Fruit fly (Drosophila melanogaster) whole organism, pupa: Measurements from ENCODE around the gene Ctr1B.

Experiments
- CG10348 ChIP-seq: fragments of 200-800 bp; sonication (Bioruptor generic); IDR thresholded peaks from 2 replicates; pipeline ENCODE4 v1.3.6; 2022; ENCODE audit warnings: missing biosample characterization, missing genetic modification characterization
- CG12605 ChIP-seq: fragments of 200-800 bp; sonication (Bioruptor generic); IDR thresholded peaks from 2 replicates; pipeline ENCODE4 v1.3.6; 2022; ENCODE audit warnings: missing biosample characterization, missing genetic modification characterization
- CG13204 ChIP-seq: fragments of 200-800 bp; sonication (Bioruptor generic); optimal IDR thresholded peaks from 2 replicates; lab custom pipeline; 2018; ENCODE audit warnings: missing biosample characterization, mild to moderate bottlenecking, missing genetic modification characterization, moderate library complexity
- CG14655 ChIP-seq: fragments of 200-800 bp; sonication (Bioruptor generic); optimal IDR thresholded peaks from 3 replicates; lab custom pipeline; 2017; ENCODE audit warnings: mild to moderate bottlenecking, missing biosample characterization, missing genetic modification reagents, missing genetic modification characterization
- CG15710 ChIP-seq: fragments of 200-800 bp; sonication (Bioruptor generic); optimal IDR thresholded peaks from 2 replicates; lab custom pipeline; 2018; ENCODE audit warnings: missing biosample characterization, mild to moderate bottlenecking, missing genetic modification characterization, moderate library complexity
- CG17806 ChIP-seq: fragments of 200-800 bp; sonication (Bioruptor generic); optimal IDR thresholded peaks from 2 replicates; lab custom pipeline; 2018; ENCODE audit warnings: missing biosample characterization, mild to moderate bottlenecking, missing genetic modification characterization, moderate library complexity
- CG32121 ChIP-seq: fragments of 200-800 bp; sonication (Bioruptor generic); IDR thresholded peaks from 2 replicates; pipeline ENCODE4 v1.3.6; 2022; ENCODE audit warnings: missing biosample characterization, missing genetic modification characterization
- CG34367 ChIP-seq: fragments of 200-800 bp; sonication (Bioruptor generic); optimal IDR thresholded peaks from 2 replicates; lab custom pipeline; 2018; ENCODE audit warnings: missing biosample characterization, mild to moderate bottlenecking, missing genetic modification characterization
- CG4496 ChIP-seq: fragments of 200-800 bp; sonication (Bioruptor generic); IDR thresholded peaks from 3 replicates; pipeline ENCODE4 v1.3.6; 2022; ENCODE audit warnings: missing biosample characterization, missing genetic modification characterization
- CG8159 ChIP-seq: fragments of 200-800 bp; sonication (Bioruptor generic); optimal IDR thresholded peaks from 3 replicates; lab custom pipeline; 2018; ENCODE audit warnings: missing biosample characterization, mild to moderate bottlenecking, missing genetic modification characterization, moderate library complexity
- CG8301 ChIP-seq: fragments of 200-800 bp; sonication (Bioruptor generic); optimal IDR thresholded peaks from 2 replicates; lab custom pipeline; 2018; ENCODE audit warnings: missing biosample characterization, mild to moderate bottlenecking, missing genetic modification characterization
- CG9948 ChIP-seq: fragments of 200-800 bp; sonication (Bioruptor generic); optimal IDR thresholded peaks from 2 replicates; lab custom pipeline; 2018; ENCODE audit warnings: missing biosample characterization, mild to moderate bottlenecking, missing genetic modification characterization, moderate library complexity
- D1 ChIP-seq: fragments of 200-800 bp; sonication (Bioruptor generic); optimal IDR thresholded peaks from 2 replicates; lab custom pipeline; 2018; ENCODE audit warnings: missing biosample characterization, mild to moderate bottlenecking, missing genetic modification characterization, moderate library complexity
- EcR ChIP-seq: fragments of 200-800 bp; sonication (Bioruptor generic); optimal IDR thresholded peaks from 3 replicates; lab custom pipeline; 2019; ENCODE audit warnings: missing biosample characterization, missing genetic modification characterization, mild to moderate bottlenecking, moderate library complexity, missing genetic modification reagents
- Ets98B ChIP-seq: fragments of 200-800 bp; sonication (Bioruptor generic); IDR thresholded peaks from 2 replicates; pipeline ENCODE4 v1.3.6; 2022; ENCODE audit warnings: missing biosample characterization, missing genetic modification characterization
- Pif1A ChIP-seq: fragments of 200-800 bp; sonication (Bioruptor generic); optimal IDR thresholded peaks from 3 replicates; lab custom pipeline; 2016; ENCODE audit warnings: missing biosample characterization, missing genetic modification characterization
- Pif1B ChIP-seq: fragments of 200-800 bp; sonication (Bioruptor generic); optimal IDR thresholded peaks from 3 replicates; lab custom pipeline; 2016; ENCODE audit warnings: missing biosample characterization, missing genetic modification characterization
- Snoo ChIP-seq: fragments of 200-800 bp; sonication (Bioruptor generic); optimal IDR thresholded peaks from 3 replicates; lab custom pipeline; 2017; ENCODE audit warnings: missing biosample characterization, mild to moderate bottlenecking, missing genetic modification characterization, inconsistent platforms
- fd96Ca ChIP-seq: fragments of 200-800 bp; sonication (Bioruptor generic); IDR thresholded peaks from 3 replicates; pipeline ENCODE4 v1.3.6; 2022; ENCODE audit warnings: missing biosample characterization, missing genetic modification characterization
- gl ChIP-seq: fragments of 200-800 bp; sonication (Bioruptor generic); optimal IDR thresholded peaks from 2 replicates; lab custom pipeline; 2018; ENCODE audit warnings: missing biosample characterization, mild to moderate bottlenecking, missing genetic modification characterization
- rn ChIP-seq: fragments of 200-800 bp; sonication (Bioruptor generic); IDR thresholded peaks from 2 replicates; pipeline ENCODE4 v1.3.6; 2022; ENCODE audit warnings: missing biosample characterization, missing genetic modification characterization

The Ctr1B gene

DNA sequence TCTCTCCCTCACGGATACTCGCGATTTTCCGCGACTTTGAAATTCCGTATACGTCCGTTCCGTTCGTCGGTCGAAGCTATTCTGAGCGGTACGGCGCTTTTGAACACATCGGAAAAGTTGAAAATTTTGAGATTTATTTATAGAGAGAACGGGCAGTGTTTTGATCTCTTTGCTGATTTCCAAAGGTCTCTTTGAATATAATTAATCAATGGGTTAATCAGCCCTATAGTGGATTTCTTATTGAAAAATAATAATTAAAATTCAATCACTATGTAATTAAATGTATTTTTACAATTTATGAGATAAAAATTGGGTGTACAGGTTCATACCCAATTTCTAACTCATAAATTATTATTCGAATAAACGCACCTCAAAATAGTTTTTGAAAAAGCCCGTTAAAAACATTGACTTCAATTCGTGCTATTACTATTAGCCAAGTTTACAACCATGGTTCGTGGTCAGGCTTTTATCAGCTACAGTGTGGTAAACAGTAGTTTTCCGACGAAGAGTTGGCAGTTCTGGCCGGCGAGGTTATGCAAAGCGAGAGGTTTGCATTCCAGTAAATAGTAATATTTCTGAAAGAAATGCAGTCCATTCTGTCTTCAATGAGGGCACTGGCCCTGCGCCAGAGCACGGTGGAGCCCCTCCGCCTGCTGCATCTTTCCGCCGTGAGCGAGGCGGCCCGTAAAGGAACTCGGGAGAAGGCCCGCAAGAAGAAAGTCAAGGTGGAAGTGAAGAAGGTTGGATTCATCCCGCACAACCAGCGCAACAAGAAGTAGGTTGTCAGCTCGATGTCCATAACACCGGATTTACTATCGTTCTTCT lies 16.3 kb upstream of the Ctr1B start, which contains the start of the genes CG9626 and mRpL1:
CG9626 (minus strand) TSS at position 51 of the 825 bp plus-strand sequence.
mRpL1 (plus strand) TSS at position 513 of the 825 bp plus-strand sequence.
- TF ChIP-seq CG10348 (GFP tag; lab: Robert Waterston, UW) (no peak), fd96Ca (no peak), CG4496 (peak; percentile 53; the same call in 2 of the 3 replicates)
- TF ChIP-seq, all 21 proteins: peak for 1

dm6 chr3R:8303848-8304247 lies 13.6 kb upstream of the Ctr1B start, which contains the start of gene nac:
Gene nac, minus strand, starts transcription at chr3R:8304023.
- TF ChIP-seq CG17806 (tag; lab: Kevin White, UChicago) = no peak
- no peak for TF ChIP-seq CG14655 (GFP tag; lab: Kevin White, UChicago)
- TF ChIP-seq Pif1B (GFP tag; lab: Kevin White, UChicago) = no peak
- peak; percentile 37 for TF ChIP-seq D1 (tag; lab: Kevin White, UChicago)
- no peak for TF ChIP-seq CG4496
- TF ChIP-seq CG15710 = no peak
- no peak for TF ChIP-seq CG13204 (GFP tag; lab: Kevin White, UChicago)
- TF ChIP-seq Snoo (tag; lab: Kevin White, UChicago) = no peak
- peak; percentile 7; the same call in 1 of the 2 replicates for TF ChIP-seq Ets98B (GFP tag; lab: Robert Waterston, UW)
- no peak for TF ChIP-seq CG12605 (GFP tag; lab: Robert Waterston, UW)
- no peak for TF ChIP-seq CG9948 (tag; lab: Kevin White, UChicago)
- TF ChIP-seq EcR (GFP tag; lab: Kevin White, UChicago) = peak; percentile 25
- peak; percentile 32; the same call in 1 of the 2 replicates for TF ChIP-seq CG32121 (GFP tag; lab: Robert Waterston, UW)
- no peak for TF ChIP-seq CG10348 (GFP tag; lab: Robert Waterston, UW)
- TF ChIP-seq Pif1A = no peak
- TF ChIP-seq gl (tag; lab: Kevin White, UChicago) = no peak
- no peak for TF ChIP-seq CG8159 (tag; lab: Kevin White, UChicago)
- TF ChIP-seq rn (GFP tag; lab: Robert Waterston, UW) = no peak
- no peak for TF ChIP-seq fd96Ca
- no peak for TF ChIP-seq CG8301 (tag; lab: Kevin White, UChicago)

- TF ChIP-seq CG32121 (GFP tag; lab: Robert Waterston, UW) = 0 out of 2 replicates have a peak, but pooled peaks have one; percentile 11
- no peak for TF ChIP-seq D1 (tag; lab: Kevin White, UChicago)
- TF ChIP-seq, all 21 proteins: peak for 1
Observed at dm6 chr3R:8305110-8305509, 12.3 kb upstream of the Ctr1B start, which contains the start of gene Sgt1. Gene Sgt1, minus strand, starts transcription at chr3R:8305274.

dm6 chr3R:8306188-8306926 lies 11.1 kb upstream of the Ctr1B start:
- TF ChIP-seq CG4496 (no peak), CG17806 (tag; lab: Kevin White, UChicago) (no peak), Snoo (tag; lab: Kevin White, UChicago) (no peak), CG8301 (tag; lab: Kevin White, UChicago) (no peak), CG15710 (no peak), D1 (tag; lab: Kevin White, UChicago) (no peak), CG14655 (GFP tag; lab: Kevin White, UChicago) (no peak), CG12605 (GFP tag; lab: Robert Waterston, UW) (no peak), CG34367 (no peak), CG9948 (tag; lab: Kevin White, UChicago) (no peak), CG8159 (tag; lab: Kevin White, UChicago) (no peak), EcR (GFP tag; lab: Kevin White, UChicago) (no peak), Ets98B (GFP tag; lab: Robert Waterston, UW) (no peak), fd96Ca (no peak), rn (GFP tag; lab: Robert Waterston, UW) (no peak), Pif1B (GFP tag; lab: Kevin White, UChicago) (no peak)

DNA sequence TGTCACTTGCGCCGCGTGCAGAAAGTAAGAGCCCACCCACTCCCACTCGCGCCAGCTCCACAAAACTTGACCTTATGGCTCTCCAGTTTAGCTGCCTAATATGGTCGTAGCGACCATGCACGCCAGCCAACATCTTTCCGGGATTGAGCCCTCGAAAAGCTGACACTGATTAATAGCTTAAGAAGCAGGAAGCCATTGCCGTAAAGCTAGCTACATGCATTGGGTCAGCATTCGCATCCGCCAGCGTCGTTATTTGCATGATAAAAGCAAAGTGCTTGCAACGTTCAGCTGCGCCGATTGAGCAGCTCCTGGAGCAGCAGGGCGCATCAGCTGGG lies 10.5 kb upstream of the Ctr1B start:
- TF ChIP-seq CG13204 (GFP tag; lab: Kevin White, UChicago) = no peak
- TF ChIP-seq CG4496 = no peak
- TF ChIP-seq EcR (GFP tag; lab: Kevin White, UChicago) = no peak
- no peak for TF ChIP-seq CG8159 (tag; lab: Kevin White, UChicago)
- TF ChIP-seq CG15710 = no peak
- no peak for TF ChIP-seq CG14655 (GFP tag; lab: Kevin White, UChicago)
- no peak for TF ChIP-seq CG8301 (tag; lab: Kevin White, UChicago)
- no peak for TF ChIP-seq CG10348 (GFP tag; lab: Robert Waterston, UW)
- TF ChIP-seq CG34367 = no peak
- no peak for TF ChIP-seq CG32121 (GFP tag; lab: Robert Waterston, UW)
- no peak for TF ChIP-seq rn (GFP tag; lab: Robert Waterston, UW)
- no peak for TF ChIP-seq D1 (tag; lab: Kevin White, UChicago)
- no peak for TF ChIP-seq Snoo (tag; lab: Kevin White, UChicago)
- no peak for TF ChIP-seq CG17806 (tag; lab: Kevin White, UChicago)
- TF ChIP-seq CG9948 (tag; lab: Kevin White, UChicago) = no peak
- no peak for TF ChIP-seq CG12605 (GFP tag; lab: Robert Waterston, UW)
- TF ChIP-seq Pif1A = no peak
- TF ChIP-seq Pif1B (GFP tag; lab: Kevin White, UChicago) = no peak
- TF ChIP-seq gl (tag; lab: Kevin White, UChicago) = no peak
- TF ChIP-seq, all 21 proteins: peak for 0
